Worm (Caenorhabditis elegans) whole organism, late embryonic: Measurements from ENCODE around the gene spr-1.

Experiments used
- ama-1 ChIP-seq: fragments of 150-350 bp; optimal IDR thresholded peaks from 2 replicates; lab custom pipeline; 2014
- fkh-10 ChIP-seq: fragments of 150-350 bp; optimal IDR thresholded peaks from 2 replicates; lab custom pipeline; 2014; ENCODE audit warnings: missing biosample characterization, missing genetic modification reagents, missing genetic modification characterization
- odd-2 ChIP-seq: sonication (generic microtip); optimal IDR thresholded peaks from 2 replicates; lab custom pipeline; 2017; ENCODE audit warnings: antibody characterized with exemption, mild to moderate bottlenecking, missing genetic modification characterization, missing compliant biosample characterization
- pat-9 ChIP-seq: fragments of 200-800 bp; sonication (Bioruptor generic); optimal IDR thresholded peaks from 2 replicates; lab custom pipeline; 2018; ENCODE audit warnings: mild to moderate bottlenecking, missing genetic modification characterization, moderate library complexity, missing compliant biosample characterization
- unc-86 ChIP-seq: sonication (generic microtip); optimal IDR thresholded peaks from 2 replicates; lab custom pipeline; 2016; ENCODE audit warnings: missing genetic modification characterization, missing compliant biosample characterization

DNA sequence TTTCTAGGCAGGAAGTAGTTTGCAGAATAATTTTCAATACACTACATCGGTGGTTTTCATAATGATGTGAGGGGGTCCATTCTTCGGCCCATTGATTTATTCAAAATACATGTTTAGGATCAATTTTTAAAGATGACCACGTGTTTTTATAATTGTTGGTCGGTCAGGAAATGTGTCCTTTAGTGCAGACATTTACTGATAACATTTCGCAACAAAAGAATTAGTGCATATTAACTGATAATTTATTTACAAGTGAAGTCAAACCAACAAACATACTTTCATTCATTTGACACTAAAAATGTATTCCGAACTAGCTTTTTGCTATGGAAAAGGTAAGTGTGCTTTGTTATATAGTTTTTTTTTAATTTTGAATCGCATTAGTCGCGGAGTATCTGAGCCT lies 32.5 kb upstream of the spr-1 start, which contains the start of gene F20D6.5:
- TF ChIP-seq odd-2 (tag; lab: Kevin White, UChicago) (no peak), pat-9 (tag; lab: Kevin White, UChicago) (no peak), fkh-10 (GFP tag; lab: Kevin White, UChicago) (no peak), unc-86 (no peak), ama-1 (lab: Kevin White, UChicago) (no peak)
